Fruit fly (Drosophila melanogaster) whole organism, embryonic: Measurements from ENCODE around the gene CG15431.

Experiments used
- CG11093 ChIP-seq: fragments of 200-800 bp; sonication (Bioruptor generic); IDR thresholded peaks from 3 replicates; pipeline ENCODE4 v1.3.6; 2022; ENCODE audit warnings: missing biosample characterization, missing genetic modification characterization
- CG11723 ChIP-seq: fragments of 200-800 bp; sonication (Bioruptor generic); optimal IDR thresholded peaks from 2 replicates; lab custom pipeline; 2017; ENCODE audit warnings: missing biosample characterization, mild to moderate bottlenecking, missing genetic modification characterization
- CG12299 ChIP-seq: fragments of 200-800 bp; sonication (Bioruptor generic); optimal IDR thresholded peaks from 2 replicates; lab custom pipeline; 2018; ENCODE audit warnings: missing biosample characterization, mild to moderate bottlenecking, missing genetic modification characterization
- CG16863 ChIP-seq: fragments of 200-800 bp; sonication (Bioruptor generic); optimal IDR thresholded peaks from 3 replicates; lab custom pipeline; 2016; ENCODE audit warnings: missing biosample characterization, missing genetic modification characterization
- CG17912 ChIP-seq: fragments of 200-800 bp; sonication (Bioruptor generic); optimal IDR thresholded peaks from 2 replicates; lab custom pipeline; 2018; ENCODE audit warnings: missing biosample characterization, mild to moderate bottlenecking, missing genetic modification characterization
- CG30020 ChIP-seq: fragments of 200-800 bp; optimal IDR thresholded peaks from 2 replicates; lab custom pipeline; 2019; ENCODE audit warnings: missing biosample characterization, mild to moderate bottlenecking, missing genetic modification characterization, moderate library complexity
- CG31441 ChIP-seq: fragments of 200-800 bp; sonication (Bioruptor generic); IDR thresholded peaks from 2 replicates; pipeline ENCODE4 v1.3.6; 2022; ENCODE audit warnings: missing biosample characterization, missing genetic modification characterization
- CG34224 ChIP-seq: fragments of 200-800 bp; sonication (Bioruptor generic); IDR thresholded peaks from 3 replicates; pipeline ENCODE4 v1.3.6; 2022; ENCODE audit warnings: missing biosample characterization, missing genetic modification characterization; ENCODE audit not compliant: partially characterized antibody
- CG34422 ChIP-seq: fragments of 200-800 bp; sonication (Bioruptor generic); IDR thresholded peaks from 3 replicates; pipeline ENCODE4 v1.3.6; 2022; ENCODE audit warnings: missing biosample characterization, missing genetic modification characterization
- CG3838 ChIP-seq: fragments of 200-800 bp; sonication (Bioruptor generic); optimal IDR thresholded peaks from 3 replicates; lab custom pipeline; 2016; ENCODE audit warnings: missing biosample characterization, missing genetic modification characterization
- CG4328 ChIP-seq: fragments of 200-800 bp; sonication (Bioruptor generic); optimal IDR thresholded peaks from 3 replicates; lab custom pipeline; 2017; ENCODE audit warnings: missing biosample characterization, missing genetic modification reagents, missing genetic modification characterization
- CG4854 ChIP-seq: fragments of 200-800 bp; sonication (Bioruptor generic); optimal IDR thresholded peaks from 2 replicates; lab custom pipeline; 2016; ENCODE audit warnings: missing biosample characterization, missing genetic modification characterization, inconsistent platforms
- CG6272 ChIP-seq: fragments of 200-800 bp; sonication (Bioruptor generic); IDR thresholded peaks from 2 replicates; pipeline ENCODE4 v1.3.6; 2022; ENCODE audit warnings: missing biosample characterization, missing genetic modification characterization
- CG6689 ChIP-seq: fragments of 200-800 bp; sonication (Bioruptor generic); IDR thresholded peaks from 2 replicates; pipeline ENCODE4 v1.3.6; 2022; ENCODE audit warnings: missing biosample characterization, missing genetic modification characterization
- CHES-1-like ChIP-seq: fragments of 200-800 bp; sonication (Bioruptor generic); optimal IDR thresholded peaks from 2 replicates; lab custom pipeline; 2016; ENCODE audit warnings: missing biosample characterization, missing genetic modification characterization
- Chrac-16 ChIP-seq: fragments of 200-800 bp; sonication (Bioruptor generic); optimal IDR thresholded peaks from 3 replicates; lab custom pipeline; 2016; ENCODE audit warnings: missing biosample characterization, missing genetic modification characterization
- Dll ChIP-seq: fragments of 200-800 bp; sonication (Bioruptor generic); IDR thresholded peaks from 4 replicates; pipeline ENCODE4 v1.3.6; 2022; ENCODE audit warnings: missing biosample characterization, missing genetic modification characterization; ENCODE audit not compliant: partially characterized antibody
- Doc3 ChIP-seq: fragments of 200-800 bp; sonication (Bioruptor generic); IDR thresholded peaks from 3 replicates; pipeline ENCODE4 v1.3.6; 2022; ENCODE audit warnings: missing biosample characterization, missing genetic modification characterization; ENCODE audit not compliant: partially characterized antibody
- E2f2 ChIP-seq: fragments of 200-800 bp; sonication (Bioruptor generic); IDR thresholded peaks from 2 replicates; pipeline ENCODE4 v1.3.6; 2022; ENCODE audit warnings: missing biosample characterization, missing genetic modification characterization
- HLH54F ChIP-seq: fragments of 200-800 bp; sonication (Bioruptor generic); optimal IDR thresholded peaks from 3 replicates; lab custom pipeline; 2016; ENCODE audit warnings: missing biosample characterization, missing genetic modification characterization
- Jarid2 ChIP-seq: fragments of 200-800 bp; sonication (Bioruptor generic); optimal IDR thresholded peaks from 3 replicates; lab custom pipeline; 2017; ENCODE audit warnings: mild to moderate bottlenecking, missing biosample characterization, missing genetic modification reagents, missing genetic modification characterization
- Lhr ChIP-seq: fragments of 200-800 bp; sonication (Bioruptor generic); optimal IDR thresholded peaks from 3 replicates; lab custom pipeline; 2017; ENCODE audit warnings: mild to moderate bottlenecking, missing biosample characterization, missing genetic modification reagents, missing genetic modification characterization
- NC2α ChIP-seq: fragments of 200-800 bp; sonication (Bioruptor generic); optimal IDR thresholded peaks from 2 replicates; lab custom pipeline; 2016; ENCODE audit warnings: missing biosample characterization, missing genetic modification characterization
- NC2β ChIP-seq: fragments of 200-800 bp; sonication (Bioruptor generic); optimal IDR thresholded peaks from 2 replicates; lab custom pipeline; 2016; ENCODE audit warnings: missing biosample characterization, missing genetic modification characterization
- Oli ChIP-seq: fragments of 200-800 bp; sonication (Bioruptor generic); optimal IDR thresholded peaks from 2 replicates; lab custom pipeline; 2018; ENCODE audit warnings: missing biosample characterization, mild to moderate bottlenecking, missing genetic modification characterization, moderate library complexity
- PHDP ChIP-seq: fragments of 200-800 bp; sonication (Bioruptor generic); optimal IDR thresholded peaks from 3 replicates; lab custom pipeline; 2018; ENCODE audit warnings: missing biosample characterization, mild to moderate bottlenecking, missing genetic modification characterization, moderate library complexity
- Ptx1 ChIP-seq: fragments of 200-800 bp; sonication (Bioruptor generic); IDR thresholded peaks from 2 replicates; pipeline ENCODE4 v1.3.6; 2022; ENCODE audit warnings: missing biosample characterization, missing genetic modification characterization
- Rfx ChIP-seq: fragments of 200-800 bp; sonication (Bioruptor generic); IDR thresholded peaks from 2 replicates; pipeline ENCODE4 v1.3.6; 2022; ENCODE audit warnings: missing biosample characterization, missing genetic modification characterization
- az2 ChIP-seq: fragments of 200-800 bp; sonication (Bioruptor generic); optimal IDR thresholded peaks from 3 replicates; lab custom pipeline; 2016; ENCODE audit warnings: missing biosample characterization, missing genetic modification characterization
- bbx ChIP-seq: fragments of 200-800 bp; sonication (Bioruptor generic); IDR thresholded peaks from 2 replicates; pipeline ENCODE4 v1.3.6; 2022; ENCODE audit warnings: missing biosample characterization, missing genetic modification characterization; ENCODE audit not compliant: partially characterized antibody
- bsh ChIP-seq, 2 experiments: fragments of 200-800 bp; sonication (Bioruptor generic); optimal IDR thresholded peaks; 2 replicates each; lab custom pipeline; 2017 to 2018; ENCODE audit warnings: mild to moderate bottlenecking in 2 of 2, missing biosample characterization in 2 of 2, missing genetic modification characterization in 2 of 2, moderate library complexity in 1 of 2
- corto ChIP-seq: fragments of 200-800 bp; sonication (Bioruptor generic); optimal IDR thresholded peaks from 2 replicates; lab custom pipeline; 2016; ENCODE audit warnings: missing biosample characterization, mild to moderate bottlenecking, missing genetic modification characterization, moderate library complexity
- dan ChIP-seq: fragments of 200-800 bp; sonication (Bioruptor generic); IDR thresholded peaks from 2 replicates; pipeline ENCODE4 v1.3.6; 2022; ENCODE audit warnings: missing biosample characterization, missing genetic modification characterization
- esg ChIP-seq: fragments of 200-800 bp; sonication (Bioruptor generic); conservative IDR thresholded peaks from 2 replicates; pipeline ENCODE4 v1.3.6; 2022; ENCODE audit warnings: missing biosample characterization, missing genetic modification characterization
- gfzf ChIP-seq: fragments of 200-800 bp; sonication (Bioruptor generic); optimal IDR thresholded peaks from 2 replicates; lab custom pipeline; 2016; ENCODE audit warnings: missing biosample characterization, mild to moderate bottlenecking, missing genetic modification characterization, moderate library complexity
- kah ChIP-seq: fragments of 200-800 bp; sonication (Bioruptor generic); optimal IDR thresholded peaks from 2 replicates; lab custom pipeline; 2018; ENCODE audit warnings: missing biosample characterization, mild to moderate bottlenecking, missing genetic modification characterization
- lilli ChIP-seq: fragments of 200-800 bp; sonication (Bioruptor generic); optimal IDR thresholded peaks from 3 replicates; lab custom pipeline; 2016; ENCODE audit warnings: missing biosample characterization, missing genetic modification characterization
- lola ChIP-seq, 3 experiments: fragments of >200 bp in 2 of 3; fragments of 200-800 bp in 1 of 3; sonication (Bioruptor generic) in 1 of 3; optimal IDR thresholded peaks; 2 replicates each; lab custom pipeline; 2017 to 2019; ENCODE audit warnings: missing biosample characterization in 3 of 3, missing genetic modification characterization in 3 of 3, mild to moderate bottlenecking in 1 of 3, moderate library complexity in 1 of 3
- luna ChIP-seq: fragments of 200-800 bp; sonication (Bioruptor generic); optimal IDR thresholded peaks from 2 replicates; lab custom pipeline; 2016; ENCODE audit warnings: missing biosample characterization, missing genetic modification characterization
- otp ChIP-seq: fragments of 200-800 bp; sonication (Bioruptor generic); IDR thresholded peaks from 3 replicates; pipeline ENCODE4, ENCODE4 v1.3.6; 2022; ENCODE audit warnings: missing biosample characterization, missing genetic modification characterization
- phol ChIP-seq: fragments of 200-800 bp; sonication (Bioruptor generic); optimal IDR thresholded peaks from 3 replicates; lab custom pipeline; 2018; ENCODE audit warnings: missing biosample characterization, mild to moderate bottlenecking, missing genetic modification characterization, moderate library complexity
- sc ChIP-seq, 3 experiments: fragments of >200 bp in 2 of 3; fragments of 200-800 bp in 1 of 3; sonication (Bioruptor generic) in 1 of 3; optimal IDR thresholded peaks; 2 replicates in 2 of 3; 3 replicates in 1 of 3; lab custom pipeline; 2017; ENCODE audit warnings: mild to moderate bottlenecking in 1 of 3, missing biosample characterization in 1 of 3, missing genetic modification characterization in 1 of 3, missing genetic modification reagents in 1 of 3
- stc ChIP-seq: fragments of 200-800 bp; sonication (Bioruptor generic); IDR thresholded peaks from 2 replicates; pipeline ENCODE4 v1.3.6; 2022; ENCODE audit warnings: missing biosample characterization, missing genetic modification characterization
- tap ChIP-seq: fragments of 200-800 bp; optimal IDR thresholded peaks from 3 replicates; lab custom pipeline; 2019; ENCODE audit warnings: missing biosample characterization, mild to moderate bottlenecking, missing genetic modification characterization, moderate library complexity
- tio ChIP-seq: fragments of 200-800 bp; sonication (Bioruptor generic); optimal IDR thresholded peaks from 2 replicates; lab custom pipeline; 2017; ENCODE audit warnings: missing biosample characterization, missing genetic modification characterization, inconsistent platforms
- tna ChIP-seq: fragments of 200-800 bp; sonication (Bioruptor generic); IDR thresholded peaks from 2 replicates; pipeline ENCODE4 v1.3.6; 2022; ENCODE audit warnings: missing biosample characterization, missing genetic modification characterization; ENCODE audit not compliant: partially characterized antibody
- ttk ChIP-seq: fragments of 200-800 bp; sonication (Bioruptor generic); IDR thresholded peaks from 2 replicates; pipeline ENCODE4 v2.1.2; 2022; ENCODE audit warnings: missing biosample characterization, missing genetic modification characterization
- unc-4 ChIP-seq: fragments of 200-800 bp; sonication (Bioruptor generic); IDR thresholded peaks from 2 replicates; pipeline ENCODE4 v1.3.6; 2022; ENCODE audit warnings: missing biosample characterization, missing genetic modification characterization; ENCODE audit not compliant: partially characterized antibody
- wor ChIP-seq: fragments of 200-800 bp; sonication (Bioruptor generic); IDR thresholded peaks from 2 replicates; pipeline ENCODE4 v1.3.6; 2022; ENCODE audit warnings: missing biosample characterization, missing genetic modification characterization

The CG15431 gene

DNA sequence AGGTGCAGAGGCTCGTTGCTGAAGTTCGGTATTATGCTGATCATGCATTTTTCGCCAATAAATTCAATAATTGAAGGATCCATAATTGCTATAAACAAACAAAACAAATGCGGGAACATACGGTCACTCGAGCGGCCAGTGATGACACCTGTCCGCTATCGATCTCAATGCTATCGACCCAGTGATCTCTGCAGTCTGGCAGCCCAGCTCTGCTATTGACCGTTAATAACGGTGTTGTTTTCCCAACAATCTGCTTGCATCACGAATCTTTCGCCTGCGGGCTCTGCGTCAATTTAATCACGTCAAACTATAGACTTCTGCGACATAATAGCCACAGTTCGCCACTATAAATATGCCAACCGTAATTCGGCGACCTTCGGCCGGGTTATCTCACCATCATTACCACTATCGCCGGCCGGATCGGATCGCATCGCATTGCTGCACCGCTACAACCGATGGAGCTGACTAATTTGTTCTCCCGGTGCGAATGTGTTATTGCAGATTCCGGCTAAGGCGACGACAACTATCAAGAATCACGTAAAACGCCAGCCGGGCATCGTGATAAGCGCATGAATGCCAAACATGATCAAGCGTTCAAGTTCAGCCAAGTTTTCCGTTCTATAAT lies 54.0 kb downstream of the CG15431 start, which contains the start of gene Psf2 (continued):
- TF ChIP-seq Doc3 (GFP tag; lab: Robert Waterston, UW) (peak; percentile 49; the same call in 1 of the 3 replicates), kah (GFP tag; lab: Kevin White, UChicago) (no peak), unc-4 (GFP tag; lab: Robert Waterston, UW) (peak; percentile 50; the same call in 1 of the 2 replicates), CG17912 (GFP tag; lab: Kevin White, UChicago) (no peak), Dll (GFP tag; lab: Robert Waterston, UW) (peak; percentile 58; the same call in 2 of the 4 replicates), Jarid2 (GFP tag; lab: Kevin White, UChicago) (no peak), ttk (GFP tag; lab: Robert Waterston, UW) (no peak), dan (GFP tag; lab: Robert Waterston, UW) (no peak), luna (GFP tag; lab: Kevin White, UChicago) (no peak), corto (GFP tag; lab: Kevin White, UChicago) (no peak), esg (GFP tag; lab: Robert Waterston, UW) (no peak), CG31441 (GFP tag; lab: Robert Waterston, UW) (no peak), NC2β (GFP tag; lab: Kevin White, UChicago) (no peak), wor (no peak), Lhr (GFP tag; lab: Kevin White, UChicago) (peak; percentile 21), CG30020 (tag; lab: Kevin White, UChicago) (no peak), CG3838 (GFP tag; lab: Kevin White, UChicago) (no peak), CG4328 (GFP tag; lab: Kevin White, UChicago) (no peak), CG16863 (GFP tag; lab: Kevin White, UChicago) (no peak), CG11723 (GFP tag; lab: Kevin White, UChicago) (no peak), CG6272 (GFP tag; lab: Robert Waterston, UW) (no peak), CG6689 (GFP tag; lab: Robert Waterston, UW) (0 out of 2 replicates have a peak, but pooled peaks have one; percentile 9), az2 (no peak), tap (tag; lab: Kevin White, UChicago) (no peak), bsh (GFP tag; optimal IDR thresholded peaks at IDR 0.05; lab: Kevin White, UChicago) (no peak), HLH54F (GFP tag; lab: Kevin White, UChicago) (no peak), CG34422 (GFP tag; lab: Robert Waterston, UW) (0 out of 3 replicates have a peak, but pooled peaks have one; percentile 0), stc (GFP tag; lab: Robert Waterston, UW) (no peak), CG12299 (tag; lab: Kevin White, UChicago) (no peak), CHES-1-like (GFP tag; lab: Kevin White, UChicago) (no peak), E2f2 (GFP tag; lab: Robert Waterston, UW) (peak; percentile 71), CG34224 (GFP tag; lab: Robert Waterston, UW) (peak; percentile 65; the same call in 2 of the 3 replicates), CG11093 (no peak), bbx (GFP tag; lab: Robert Waterston, UW) (peak; percentile 69), phol (tag; lab: Kevin White, UChicago) (no peak), gfzf (peak; percentile 52), lilli (GFP tag; lab: Kevin White, UChicago) (no peak), CG4854 (GFP tag; lab: Kevin White, UChicago) (no peak), Ptx1 (no peak), NC2α (GFP tag; lab: Kevin White, UChicago) (no peak), tna (GFP tag; lab: Robert Waterston, UW) (peak; percentile 47; the same call in 1 of the 2 replicates), PHDP (tag; lab: Kevin White, UChicago) (no peak), Oli (no peak), lola (GFP tag; optimal IDR thresholded peaks at IDR 0.05; lab: Kevin White, UChicago) (no peak), tio (no peak), Rfx (no peak), sc (optimal IDR thresholded peaks at IDR 0.05; lab: Kevin White, UChicago) (no peak), sc (GFP tag; optimal IDR thresholded peaks at IDR 0.05; lab: Kevin White, UChicago) (no peak), Chrac-16 (GFP tag; lab: Kevin White, UChicago) (no peak), otp (GFP tag; lab: Robert Waterston, UW) (no peak)
